Fruit fly (Drosophila melanogaster): ENCODE results near the gene heix.
A peak's percentile ranks its signal among the peaks of the same experiment; 100 is the strongest.

dm6 chr2L:16315027-16315426 is 15.4 kb upstream of the heix start:
- TF ChIP-seq Hr96 (GFP tag; optimal IDR thresholded peaks at IDR 0.05) (no peak), CG5204 (GFP tag; optimal IDR thresholded peaks at IDR 0.05) (no peak), Mnt (GFP tag; optimal IDR thresholded peaks at IDR 0.05) (peak; percentile 83), toe (GFP tag; optimal IDR thresholded peaks at IDR 0.05) (no peak), Clk (GFP tag; optimal IDR thresholded peaks at IDR 0.05) (no peak), tj (GFP tag; optimal IDR thresholded peaks at IDR 0.05) (peak; percentile 81), ovo (GFP tag; optimal IDR thresholded peaks at IDR 0.05) (peak; percentile 35), CG11617 (GFP tag; optimal IDR thresholded peaks at IDR 0.05) (peak; percentile 37), kay (GFP tag; ENCODE audit: borderline replicate concordance) (peak; percentile 98), CG33017 (tag; optimal IDR thresholded peaks at IDR 0.05) (peak; percentile 58), CG14711 (tag; optimal IDR thresholded peaks at IDR 0.05) (peak; percentile 80), CG7101 (tag; optimal IDR thresholded peaks at IDR 0.05) (peak; percentile 54), Crg-1 (GFP tag; optimal IDR thresholded peaks at IDR 0.05) (no peak)
